Worm (Caenorhabditis elegans): ENCODE measurements around the gene srx-47.
A peak's percentile ranks its signal among the peaks of the same experiment; 100 is the strongest.

Gene srx-47

ce11 chrV:9349687-9350086 is at the start of gene srx-47:
TSS of gene srx-47 (plus strand) at chrV:9349987.
- no peak for TF ChIP-seq F55B11.4 (tag; optimal IDR thresholded peaks at IDR 0.05; ENCODE audit: borderline replicate concordance, insufficient read depth)
- TF ChIP-seq ceh-91 (GFP tag; IDR thresholded peaks at IDR 0.05), result no peak
- no peak for TF ChIP-seq gei-17 (GFP tag; optimal IDR thresholded peaks at IDR 0.05)
- TF ChIP-seq madf-6 (GFP tag; IDR thresholded peaks at IDR 0.05), result no peak
- no peak for TF ChIP-seq B0261.1 (tag; optimal IDR thresholded peaks at IDR 0.05)
- TF ChIP-seq cebp-2 (GFP tag; IDR thresholded peaks at IDR 0.05), result no peak
- TF ChIP-seq F23B12.7 (tag; optimal IDR thresholded peaks at IDR 0.05; ENCODE audit: insufficient read depth), result no peak

ce11 chrV:9303026-9303425 is 46.8 kb upstream of the srx-47 start, which contains the start of gene nhr-39:
TSS of gene nhr-39 (plus strand) at chrV:9303326.
- TF ChIP-seq lir-1 (GFP tag; conservative IDR thresholded peaks at IDR 0.05) (no peak), Y53G8AR.9 (GFP tag; conservative IDR thresholded peaks at IDR 0.05) (no peak), lin-40 (tag; optimal IDR thresholded peaks at IDR 0.05) (no peak), B0336.3 (GFP tag; IDR thresholded peaks at IDR 0.05) (no peak), akir-1 (GFP tag; optimal IDR thresholded peaks at IDR 0.05) (no peak), xnd-1 (tag; optimal IDR thresholded peaks at IDR 0.05) (no peak), F57A8.1 (GFP tag; optimal IDR thresholded peaks at IDR 0.05) (no peak)

ce11 chrV:9305116-9305515 is 44.7 kb upstream of the srx-47 start, which contains the start of gene F44A2.3:
TSS of gene F44A2.3 (plus strand) at chrV:9305416.
- TF ChIP-seq hmg-20 (GFP tag; IDR thresholded peaks at IDR 0.05), result no peak
- no peak for TF ChIP-seq xnd-1 (tag; optimal IDR thresholded peaks at IDR 0.05)
- no peak for TF ChIP-seq ceh-27 (GFP tag; optimal IDR thresholded peaks at IDR 0.05)
- TF ChIP-seq Y95B8A.8 (GFP tag; IDR thresholded peaks at IDR 0.05), result no peak
- no peak for TF ChIP-seq ceh-91 (GFP tag; IDR thresholded peaks at IDR 0.05)
- TF ChIP-seq B0019.2 (GFP tag; conservative IDR thresholded peaks at IDR 0.05), result no peak
- TF ChIP-seq tlf-1 (GFP tag; optimal IDR thresholded peaks at IDR 0.05), result no peak
- no peak for TF ChIP-seq cebp-1 (GFP tag; IDR thresholded peaks at IDR 0.05)
- no peak for TF ChIP-seq cebp-1 (tag; optimal IDR thresholded peaks at IDR 0.05)
- TF ChIP-seq Y53G8AR.9 (GFP tag; conservative IDR thresholded peaks at IDR 0.05), result no peak
- no peak for TF ChIP-seq cebp-2 (GFP tag; IDR thresholded peaks at IDR 0.05)
- TF ChIP-seq nfya-1 (tag; optimal IDR thresholded peaks at IDR 0.05; ENCODE audit: borderline replicate concordance, insufficient read depth), result no peak
- no peak for TF ChIP-seq lin-35 (GFP tag; optimal IDR thresholded peaks at IDR 0.05)
- TF ChIP-seq lsy-27 (tag; optimal IDR thresholded peaks at IDR 0.05; ENCODE audit: borderline replicate concordance, insufficient read depth), result no peak
- TF ChIP-seq F49E8.2 (tag; optimal IDR thresholded peaks at IDR 0.05; ENCODE audit: insufficient read depth), result no peak
- TF ChIP-seq nhr-120 (GFP tag; IDR thresholded peaks at IDR 0.05), result no peak
- TF ChIP-seq Y79H2A.3 (GFP tag; conservative IDR thresholded peaks at IDR 0.05), result no peak
- TF ChIP-seq F23B12.7 (tag; optimal IDR thresholded peaks at IDR 0.05; ENCODE audit: insufficient read depth), result no peak
- no peak for TF ChIP-seq T26A5.8 (tag; optimal IDR thresholded peaks at IDR 0.05)
- no peak for TF ChIP-seq ccch-3 (GFP tag; optimal IDR thresholded peaks at IDR 0.05)
- no peak for TF ChIP-seq nhr-90 (tag; optimal IDR thresholded peaks at IDR 0.05)

ce11 chrV:9312377-9312776 is 37.4 kb upstream of the srx-47 start:
- TF ChIP-seq madf-3 (GFP tag; IDR thresholded peaks at IDR 0.05), result 0 out of 2 replicates have a peak, but pooled peaks have one; percentile 3
- no peak for TF ChIP-seq athp-1 (tag; optimal IDR thresholded peaks at IDR 0.05)

- TF ChIP-seq die-1 (tag; optimal IDR thresholded peaks at IDR 0.05) (no peak), F57A8.1 (GFP tag; optimal IDR thresholded peaks at IDR 0.05) (no peak), nhr-90 (tag; optimal IDR thresholded peaks at IDR 0.05) (no peak), lin-40 (tag; optimal IDR thresholded peaks at IDR 0.05) (no peak), aptf-3 (GFP tag; IDR thresholded peaks at IDR 0.05) (no peak), ceh-58 (GFP tag; IDR thresholded peaks at IDR 0.05) (no peak), Y53F4B.3 (GFP tag; IDR thresholded peaks at IDR 0.05) (no peak), F52B5.7 (tag; optimal IDR thresholded peaks at IDR 0.05) (no peak), gei-17 (GFP tag; optimal IDR thresholded peaks at IDR 0.05) (no peak), snpc-3.4 (tag; optimal IDR thresholded peaks at IDR 0.05) (no peak), atf-7 (tag; optimal IDR thresholded peaks at IDR 0.05) (no peak), pha-4 (tag; optimal IDR thresholded peaks at IDR 0.05) (no peak), F39B2.1 (GFP tag; IDR thresholded peaks at IDR 0.05) (no peak), B0336.3 (GFP tag; IDR thresholded peaks at IDR 0.05) (no peak), F33H1.4 (GFP tag; IDR thresholded peaks at IDR 0.05) (no peak)
Observed at ce11 chrV:9314408-9314807, 35.4 kb upstream of the srx-47 start.

All from whole organism, young adult.